Fruit fly (Drosophila melanogaster) whole organism, wandering third instar larva: ENCODE data around the gene CG8132.

Experiments
- dsf ChIP-seq: sonication (Bioruptor generic); optimal IDR thresholded peaks from 2 replicates; lab custom pipeline; 2016; ENCODE audit warnings: missing biosample characterization, missing genetic modification characterization, borderline replicate concordance
- h ChIP-seq: fragments of 200-800 bp; sonication (Bioruptor generic); optimal IDR thresholded peaks from 3 replicates; lab custom pipeline; 2016; ENCODE audit warnings: missing biosample characterization, mild to moderate bottlenecking, missing genetic modification characterization
- lola ChIP-seq: fragments of >200 bp; optimal IDR thresholded peaks from 2 replicates; lab custom pipeline; 2017; ENCODE audit warnings: missing biosample characterization, missing genetic modification characterization

dm6 chr3R:9411928-9412640, 10.8 kb downstream of the CG8132 start, which contains the start of the genes Task7 and alpha-Man-IIa:
- TF ChIP-seq h (GFP tag; lab: Kevin White, UChicago): no peak
- no peak for TF ChIP-seq lola (GFP tag; lab: Kevin White, UChicago)
- no peak for TF ChIP-seq dsf (GFP tag; lab: Kevin White, UChicago)
